Worm (Caenorhabditis elegans): ENCODE data around the gene rme-6.
A peak's percentile ranks its signal among the peaks of the same experiment; 100 is the strongest.

rme-6 gene

DNA sequence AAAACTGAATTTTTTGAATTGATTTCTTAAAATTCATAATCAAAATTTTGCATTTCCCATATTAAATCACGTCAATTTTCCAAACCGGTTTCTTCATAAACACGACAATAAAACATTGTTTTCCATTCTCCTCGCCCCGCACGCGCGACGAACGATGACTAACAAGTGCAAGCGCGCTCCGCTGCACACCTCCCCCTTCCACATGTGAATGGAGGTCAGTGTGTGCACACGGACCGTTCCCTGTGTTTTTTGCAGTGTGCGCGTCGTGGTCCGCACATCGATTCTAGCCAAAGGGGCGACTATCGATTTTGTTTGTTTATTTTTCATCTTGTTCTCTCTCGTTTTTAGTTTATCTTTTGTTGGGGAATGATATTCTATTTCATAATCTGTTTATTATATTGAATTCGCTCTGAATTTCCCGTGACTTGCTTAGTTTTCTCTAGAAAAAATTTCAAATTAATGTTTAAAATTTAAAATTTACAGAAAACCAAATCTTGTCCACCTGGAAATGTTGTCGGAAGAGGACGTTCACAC, 31.6 kb downstream of the rme-6 start, which contains the start of gene snx-1 (continued):
- TF ChIP-seq mcd-1 (GFP tag; IDR thresholded peaks at IDR 0.05) (peak; percentile 90), B0035.1 (tag; optimal IDR thresholded peaks at IDR 0.05) (no peak)

DNA sequence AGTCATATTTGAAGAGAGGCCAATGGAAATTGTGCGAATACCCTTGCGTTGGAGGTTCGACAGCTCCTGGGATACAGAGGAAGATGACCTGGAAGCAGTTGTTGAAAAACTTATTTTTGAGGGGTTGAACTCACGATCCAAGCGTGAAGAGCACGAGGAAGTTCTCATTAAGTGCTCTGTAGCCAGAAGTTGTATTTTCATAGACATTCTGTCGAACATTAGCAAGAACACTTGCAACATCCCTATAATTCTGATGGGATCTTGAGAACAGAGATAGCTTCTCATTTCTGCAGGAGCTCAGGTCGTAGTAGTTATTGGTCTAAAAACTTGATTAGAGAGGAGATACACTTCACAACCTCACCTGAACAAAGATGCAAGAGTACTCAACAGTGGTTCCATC, 44.7 kb downstream of the rme-6 start:
- no peak for TF ChIP-seq athp-1 (tag; optimal IDR thresholded peaks at IDR 0.05)
- no peak for TF ChIP-seq ceh-100 (GFP tag; IDR thresholded peaks at IDR 0.05)
- TF ChIP-seq F57C9.4 (tag; optimal IDR thresholded peaks at IDR 0.05) = no peak
- no peak for TF ChIP-seq ztf-3 (GFP tag; optimal IDR thresholded peaks at IDR 0.05)
- no peak for TF ChIP-seq fkh-3 (tag; optimal IDR thresholded peaks at IDR 0.05)
- no peak for TF ChIP-seq ceh-27 (GFP tag; optimal IDR thresholded peaks at IDR 0.05)
- TF ChIP-seq unc-62 (GFP tag; optimal IDR thresholded peaks at IDR 0.05) = no peak

DNA sequence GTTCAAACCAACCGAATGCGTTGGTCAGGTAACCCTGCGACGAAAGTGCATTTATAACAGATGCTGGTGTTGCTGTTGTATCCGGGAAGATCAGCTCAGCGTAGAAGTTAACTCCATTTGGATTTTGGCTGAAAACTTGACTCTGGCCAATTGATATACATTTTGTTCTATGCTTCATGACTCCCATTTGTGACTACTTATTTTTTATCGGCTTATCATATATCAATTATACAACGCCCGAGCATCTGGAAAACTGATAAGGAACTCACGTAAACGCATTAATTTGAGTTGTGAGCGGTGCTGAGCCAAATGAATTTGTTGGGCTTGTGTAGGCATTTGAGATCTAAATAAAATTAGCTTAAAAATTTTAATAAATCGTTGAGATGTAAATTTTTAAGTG, 50.4 kb downstream of the rme-6 start:
- TF ChIP-seq hrde-1 (tag; optimal IDR thresholded peaks at IDR 0.05; ENCODE audit: borderline replicate concordance) (no peak), efl-1 (GFP tag; optimal IDR thresholded peaks at IDR 0.05) (no peak), F39B2.1 (GFP tag; IDR thresholded peaks at IDR 0.05) (no peak), F33H1.4 (GFP tag; IDR thresholded peaks at IDR 0.05) (no peak), let-607 (tag; optimal IDR thresholded peaks at IDR 0.05) (no peak), Y79H2A.3 (GFP tag; conservative IDR thresholded peaks at IDR 0.05) (no peak), Y56A3A.18 (GFP tag; IDR thresholded peaks at IDR 0.05) (no peak), dox-1 (GFP tag; IDR thresholded peaks at IDR 0.05) (0 out of 2 replicates have a peak, but pooled peaks have one; percentile 7), lag-1 (GFP tag; IDR thresholded peaks at IDR 0.05) (no peak)

DNA sequence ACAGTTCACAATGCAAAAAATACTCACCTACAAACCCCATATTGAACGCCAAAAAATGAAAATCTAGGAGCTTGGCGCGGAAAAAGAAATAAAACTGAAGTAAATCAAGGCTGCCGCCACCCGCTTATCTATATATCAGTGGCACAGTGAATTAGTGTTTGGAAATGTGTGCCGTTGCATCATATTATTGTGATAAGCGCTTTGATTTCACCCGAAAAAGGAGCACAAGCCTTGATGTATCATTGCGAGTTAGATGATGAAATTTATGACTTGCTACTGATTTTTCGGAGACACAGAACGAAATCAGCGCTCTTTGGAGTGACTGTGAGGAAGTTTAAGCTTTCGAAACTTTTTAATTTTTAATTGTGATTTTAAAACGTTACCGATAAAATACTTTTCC, 51.5 kb downstream of the rme-6 start, which contains the start of the genes R193.2 and R193.6:
TSS of gene R193.2 (minus strand) at position 148 of the 400 bp plus-strand sequence.
TSS of gene R193.6 (plus strand) at position 350 of the 400 bp plus-strand sequence.
- TF ChIP-seq nhr-27 (tag; optimal IDR thresholded peaks at IDR 0.05) = no peak
- TF ChIP-seq let-607 (tag; optimal IDR thresholded peaks at IDR 0.05) = peak in 1 of 2 experiments; percentile 14
- no peak for TF ChIP-seq ceh-100 (GFP tag; IDR thresholded peaks at IDR 0.05)
- TF ChIP-seq F49E8.2 (tag; optimal IDR thresholded peaks at IDR 0.05; ENCODE audit: insufficient read depth) = no peak
- no peak for TF ChIP-seq tbp1 (GFP tag; optimal IDR thresholded peaks at IDR 0.05)
- TF ChIP-seq F23B12.7 (tag; optimal IDR thresholded peaks at IDR 0.05; ENCODE audit: insufficient read depth) = no peak
- no peak for TF ChIP-seq B0261.1 (tag; optimal IDR thresholded peaks at IDR 0.05)
- TF ChIP-seq dox-1 (GFP tag; IDR thresholded peaks at IDR 0.05) = peak; percentile 38; the same call in 1 of the 2 replicates
- peak; percentile 94 for TF ChIP-seq nhr-80 (tag; optimal IDR thresholded peaks at IDR 0.05)
